Fruit fly (Drosophila melanogaster): ENCODE measurements around the gene CG12289.

Gene CG12289

DNA sequence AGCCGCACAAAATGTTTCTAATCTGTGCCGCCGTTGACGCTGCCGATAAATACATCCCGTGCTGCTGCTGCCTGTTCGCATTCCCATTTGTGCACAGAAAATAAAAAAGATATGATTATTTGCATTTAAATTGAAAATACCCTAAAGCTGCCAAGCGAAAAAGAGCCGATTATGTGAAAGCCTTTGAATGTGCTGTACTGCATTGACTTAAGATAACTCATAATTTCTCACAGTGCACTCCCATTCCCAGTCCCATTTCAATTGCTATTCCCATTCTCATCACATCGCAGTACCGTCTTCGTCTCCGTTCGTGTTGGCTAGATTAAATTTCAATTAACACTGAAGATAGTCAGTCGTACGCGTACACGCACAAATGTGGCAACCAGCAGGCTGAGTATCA lies 9.3 kb downstream of the CG12289 start (continued):
- TF ChIP-seq vri (GFP tag; optimal IDR thresholded peaks at IDR 0.05) (no peak), CG11902 (GFP tag; optimal IDR thresholded peaks at IDR 0.05) (no peak), dsx (GFP tag; optimal IDR thresholded peaks at IDR 0.05; ENCODE audit: poor library complexity, severe bottlenecking) (peak; percentile 42), CG3919 (GFP tag; optimal IDR thresholded peaks at IDR 0.05) (peak; percentile 85), CG32006 (GFP tag; optimal IDR thresholded peaks at IDR 0.05) (peak; percentile 86), topi (GFP tag; optimal IDR thresholded peaks at IDR 0.05) (peak; percentile 25), fkh (GFP tag; optimal IDR thresholded peaks at IDR 0.05) (no peak), CG34406 (GFP tag; optimal IDR thresholded peaks at IDR 0.05) (peak; percentile 22), CG11294 (GFP tag; IDR thresholded peaks at IDR 0.05) (peak; percentile 85), CG3032 (tag; optimal IDR thresholded peaks at IDR 0.05) (peak; percentile 55), Hr38 (GFP tag; optimal IDR thresholded peaks at IDR 0.05) (no peak), CG8632 (GFP tag; optimal IDR thresholded peaks at IDR 0.05) (no peak), CG6854 (GFP tag; optimal IDR thresholded peaks at IDR 0.05) (no peak), CG31627 (GFP tag; optimal IDR thresholded peaks at IDR 0.05) (no peak), spab (GFP tag; optimal IDR thresholded peaks at IDR 0.05) (peak; percentile 31)

DNA sequence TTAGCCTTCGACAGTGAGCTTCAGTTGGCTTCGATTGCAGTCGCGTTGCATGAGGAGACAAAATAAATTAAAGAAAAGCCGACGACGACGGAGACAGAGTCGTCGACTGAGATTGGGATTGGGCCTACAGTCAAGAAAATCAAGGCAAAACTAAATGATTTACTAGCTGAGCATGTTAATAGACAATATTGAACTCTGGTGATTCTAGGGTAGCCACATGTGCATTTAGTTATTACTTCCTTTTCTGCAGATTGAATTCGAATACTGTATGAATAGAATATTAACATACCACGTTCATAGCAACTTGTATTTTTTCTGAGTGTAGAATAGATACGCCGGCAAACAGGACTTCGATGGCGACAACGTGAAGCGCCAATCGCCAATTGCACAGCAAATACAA lies 9.9 kb downstream of the CG12289 start:
- TF ChIP-seq CG31627 (GFP tag; optimal IDR thresholded peaks at IDR 0.05) (no peak), net (GFP tag; optimal IDR thresholded peaks at IDR 0.05) (peak; percentile 34), Hr38 (GFP tag; optimal IDR thresholded peaks at IDR 0.05) (no peak), OdsH (GFP tag; optimal IDR thresholded peaks at IDR 0.05) (peak; percentile 61), fd59A (GFP tag; optimal IDR thresholded peaks at IDR 0.05) (peak; percentile 43), Sox102F (GFP tag; optimal IDR thresholded peaks at IDR 0.05) (no peak), CG11762 (GFP tag; optimal IDR thresholded peaks at IDR 0.05; ENCODE audit: insufficient read depth) (peak; percentile 17), CG11294 (GFP tag; IDR thresholded peaks at IDR 0.05) (peak; percentile 46), svp (GFP tag) (no peak), CG6276 (GFP tag; optimal IDR thresholded peaks at IDR 0.05) (peak; percentile 80), Eip93F (GFP tag; optimal IDR thresholded peaks at IDR 0.05) (no peak), CG4318 (GFP tag; optimal IDR thresholded peaks at IDR 0.05) (peak; percentile 78), CG6163 (GFP tag; IDR thresholded peaks at IDR 0.05) (peak; percentile 76), CG34406 (GFP tag; optimal IDR thresholded peaks at IDR 0.05) (no peak), eg (GFP tag; IDR thresholded peaks at IDR 0.05) (peak; percentile 85), Met (GFP tag; optimal IDR thresholded peaks at IDR 0.05) (no peak), CG10669 (GFP tag; optimal IDR thresholded peaks at IDR 0.05) (peak; percentile 10), Gug (GFP tag; IDR thresholded peaks at IDR 0.05) (peak; percentile 74), CG6792 (GFP tag; optimal IDR thresholded peaks at IDR 0.05) (peak; percentile 31), cyc (GFP tag; optimal IDR thresholded peaks at IDR 0.05) (no peak), achi (GFP tag; optimal IDR thresholded peaks at IDR 0.05) (peak; percentile 62), CG1621 (tag; optimal IDR thresholded peaks at IDR 0.05) (peak; percentile 58), CG11902 (GFP tag; optimal IDR thresholded peaks at IDR 0.05) (no peak), Blimp-1 (GFP tag; optimal IDR thresholded peaks at IDR 0.05) (no peak), CG3032 (tag; optimal IDR thresholded peaks at IDR 0.05) (peak; percentile 55), acj6 (GFP tag; optimal IDR thresholded peaks at IDR 0.05) (peak; percentile 23), salr (GFP tag; optimal IDR thresholded peaks at IDR 0.05) (peak in 1 of 2 experiments; percentile 56), Sox14 (GFP tag; optimal IDR thresholded peaks at IDR 0.05) (peak; percentile 44), CG10631 (GFP tag; optimal IDR thresholded peaks at IDR 0.05) (peak; percentile 52), Smox (GFP tag; optimal IDR thresholded peaks at IDR 0.05) (no peak), esn (GFP tag; optimal IDR thresholded peaks at IDR 0.05) (no peak), fd85E (GFP tag; optimal IDR thresholded peaks at IDR 0.05) (no peak), topi (GFP tag; optimal IDR thresholded peaks at IDR 0.05) (no peak), CG8319 (GFP tag; optimal IDR thresholded peaks at IDR 0.05) (no peak), Lpt (GFP tag; optimal IDR thresholded peaks at IDR 0.05) (peak; percentile 63), Eip75B (GFP tag; optimal IDR thresholded peaks at IDR 0.05) (no peak), Ets96B (tag; optimal IDR thresholded peaks at IDR 0.05) (peak; percentile 64), CG16779 (tag; optimal IDR thresholded peaks at IDR 0.05) (peak; percentile 29), CG7368 (GFP tag; optimal IDR thresholded peaks at IDR 0.05) (no peak), Hr4 (GFP tag; optimal IDR thresholded peaks at IDR 0.05) (peak; percentile 87), pdm3 (GFP tag; optimal IDR thresholded peaks at IDR 0.05) (peak; percentile 49), CG6854 (GFP tag; optimal IDR thresholded peaks at IDR 0.05) (no peak), dsx (GFP tag; optimal IDR thresholded peaks at IDR 0.05; ENCODE audit: poor library complexity, severe bottlenecking) (peak; percentile 28), lz (GFP tag; optimal IDR thresholded peaks at IDR 0.05) (no peak)

All from whole organism, prepupa.